Fruit fly (Drosophila melanogaster) whole organism, embryonic: ENCODE results near the gene Ser.

Experiments
- Adf1 ChIP-seq: fragments of 200-800 bp; sonication (Bioruptor generic); IDR thresholded peaks from 2 replicates; pipeline ENCODE4 v1.3.6; 2022; ENCODE audit warnings: missing biosample characterization, missing genetic modification characterization
- CG11085 ChIP-seq: fragments of 200-800 bp; sonication (Bioruptor generic); IDR thresholded peaks from 2 replicates; pipeline ENCODE4 v1.3.6; 2022; ENCODE audit warnings: missing biosample characterization, missing genetic modification characterization
- CG12391 ChIP-seq: fragments of 200-800 bp; sonication (Bioruptor generic); optimal IDR thresholded peaks from 3 replicates; lab custom pipeline; 2018; ENCODE audit warnings: missing biosample characterization, mild to moderate bottlenecking, missing genetic modification characterization, moderate library complexity
- CG12769 ChIP-seq: fragments of 200-800 bp; sonication (Bioruptor generic); optimal IDR thresholded peaks from 2 replicates; lab custom pipeline; 2019; ENCODE audit warnings: missing biosample characterization, mild to moderate bottlenecking, missing genetic modification characterization, moderate library complexity
- CG13287 ChIP-seq: fragments of 200-800 bp; sonication (Bioruptor generic); IDR thresholded peaks from 2 replicates; pipeline ENCODE4 v1.3.6; 2022; ENCODE audit warnings: missing biosample characterization, missing genetic modification characterization; ENCODE audit not compliant: partially characterized antibody
- CG15696 ChIP-seq: fragments of 200-800 bp; sonication (Bioruptor generic); optimal IDR thresholded peaks from 2 replicates; lab custom pipeline; 2019; ENCODE audit warnings: missing biosample characterization, mild to moderate bottlenecking, missing genetic modification characterization, moderate library complexity
- CG2116 ChIP-seq: fragments of 200-800 bp; sonication (Bioruptor generic); optimal IDR thresholded peaks from 3 replicates; lab custom pipeline; 2018; ENCODE audit warnings: missing biosample characterization, mild to moderate bottlenecking, missing genetic modification characterization
- CG2120 ChIP-seq: fragments of 200-800 bp; sonication (Bioruptor generic); optimal IDR thresholded peaks from 3 replicates; lab custom pipeline; 2016; ENCODE audit warnings: missing biosample characterization, missing genetic modification characterization
- CG32532 ChIP-seq: fragments of 200-800 bp; sonication (Bioruptor generic); IDR thresholded peaks from 2 replicates; pipeline ENCODE4 v1.3.6; 2022; ENCODE audit warnings: missing biosample characterization, missing genetic modification characterization
- CG34376 ChIP-seq: fragments of 200-800 bp; sonication (Bioruptor generic); optimal IDR thresholded peaks from 2 replicates; lab custom pipeline; 2018; ENCODE audit warnings: missing biosample characterization, mild to moderate bottlenecking, missing genetic modification characterization
- CG42726 ChIP-seq: fragments of 200-800 bp; sonication (Bioruptor generic); IDR thresholded peaks from 2 replicates; pipeline ENCODE4 v1.3.6; 2022; ENCODE audit warnings: missing biosample characterization, missing genetic modification characterization; ENCODE audit not compliant: partially characterized antibody
- CG4404 ChIP-seq: fragments of 200-800 bp; sonication (Bioruptor generic); IDR thresholded peaks from 2 replicates; pipeline ENCODE4 v1.3.6; 2022; ENCODE audit warnings: missing biosample characterization, missing genetic modification characterization
- Camta ChIP-seq: fragments of 200-800 bp; sonication (Bioruptor generic); optimal IDR thresholded peaks from 2 replicates; lab custom pipeline; 2016; ENCODE audit warnings: missing biosample characterization, missing genetic modification characterization
- D19B ChIP-seq: fragments of 200-800 bp; sonication (Bioruptor generic); optimal IDR thresholded peaks from 2 replicates; lab custom pipeline; 2017; ENCODE audit warnings: missing biosample characterization, mild to moderate bottlenecking, missing genetic modification characterization
- Dbx ChIP-seq: fragments of 200-800 bp; sonication (Bioruptor generic); IDR thresholded peaks from 3 replicates; pipeline ENCODE4 v1.3.6; 2022; ENCODE audit warnings: missing biosample characterization, missing genetic modification characterization
- Deaf1 ChIP-seq: fragments of 200-800 bp; optimal IDR thresholded peaks from 3 replicates; lab custom pipeline; 2019; ENCODE audit warnings: missing biosample characterization, mild to moderate bottlenecking, missing genetic modification characterization, moderate library complexity
- Doc2 ChIP-seq: fragments of 200-800 bp; sonication (Bioruptor generic); IDR thresholded peaks from 2 replicates; pipeline ENCODE4 v1.3.6; 2022; ENCODE audit warnings: missing biosample characterization, missing genetic modification characterization
- HmgD ChIP-seq: fragments of 200-800 bp; sonication (Bioruptor generic); optimal IDR thresholded peaks from 3 replicates; lab custom pipeline; 2016; ENCODE audit warnings: missing biosample characterization, missing genetic modification characterization
- Hr78 ChIP-seq, 2 experiments: fragments of 200-800 bp in 1 of 2; fragments of >200 bp in 1 of 2; sonication (Bioruptor generic) in 1 of 2; optimal IDR thresholded peaks; 2 replicates each; lab custom pipeline; 2017 to 2019; ENCODE audit warnings: missing biosample characterization in 2 of 2, missing genetic modification characterization in 2 of 2, mild to moderate bottlenecking in 1 of 2, moderate library complexity in 1 of 2
- Jarid2 ChIP-seq: fragments of 200-800 bp; sonication (Bioruptor generic); optimal IDR thresholded peaks from 3 replicates; lab custom pipeline; 2017; ENCODE audit warnings: mild to moderate bottlenecking, missing biosample characterization, missing genetic modification reagents, missing genetic modification characterization
- Med ChIP-seq: fragments of 200-800 bp; sonication (Bioruptor generic); peaks from one replicate; lab custom pipeline; 2016; ENCODE audit warnings: missing biosample characterization, missing genetic modification characterization, mild to moderate bottlenecking, inconsistent platforms, moderate library complexity
- NFAT ChIP-seq: fragments of 200-800 bp; sonication (Bioruptor generic); IDR thresholded peaks from 2 replicates; pipeline ENCODE4 v1.3.6; 2022; ENCODE audit warnings: missing biosample characterization, missing genetic modification characterization
- Pdp1 ChIP-seq, 2 experiments: fragments of 200-800 bp; sonication (Bioruptor generic); optimal IDR thresholded peaks; 3 replicates each; lab custom pipeline; 2016; ENCODE audit warnings: missing biosample characterization in 2 of 2, missing genetic modification characterization in 2 of 2, mild to moderate bottlenecking in 1 of 2, moderate library complexity in 1 of 2
- Ptx1 ChIP-seq: fragments of 200-800 bp; sonication (Bioruptor generic); IDR thresholded peaks from 2 replicates; pipeline ENCODE4 v1.3.6; 2022; ENCODE audit warnings: missing biosample characterization, missing genetic modification characterization
- Taf1 ChIP-seq: fragments of 200-800 bp; sonication (Bioruptor generic); IDR thresholded peaks from 2 replicates; pipeline ENCODE4 v1.3.6; 2022; ENCODE audit warnings: missing biosample characterization, missing genetic modification characterization
- Trl ChIP-seq, 3 experiments: fragments of >200 bp in 2 of 3; fragments of 200-800 bp in 1 of 3; sonication (Bioruptor generic) in 1 of 3; optimal IDR thresholded peaks; 2 replicates in 1 of 3; 3 replicates in 2 of 3; lab custom pipeline; 2016 to 2017; ENCODE audit warnings: missing biosample characterization in 1 of 3, missing genetic modification characterization in 1 of 3
- ap ChIP-seq: fragments of 200-800 bp; sonication (Bioruptor generic); IDR thresholded peaks from 2 replicates; pipeline ENCODE4 v1.3.6; 2022; ENCODE audit warnings: missing biosample characterization, missing genetic modification characterization
- bbx ChIP-seq: fragments of 200-800 bp; sonication (Bioruptor generic); IDR thresholded peaks from 2 replicates; pipeline ENCODE4 v1.3.6; 2022; ENCODE audit warnings: missing biosample characterization, missing genetic modification characterization; ENCODE audit not compliant: partially characterized antibody
- exex ChIP-seq: fragments of 200-800 bp; sonication (Bioruptor generic); optimal IDR thresholded peaks from 4 replicates; lab custom pipeline; 2018; ENCODE audit warnings: missing biosample characterization, mild to moderate bottlenecking, missing genetic modification characterization, moderate library complexity
- fd3F ChIP-seq: fragments of 200-800 bp; sonication (Bioruptor generic); optimal IDR thresholded peaks from 2 replicates; lab custom pipeline; 2018; ENCODE audit warnings: missing biosample characterization, mild to moderate bottlenecking, missing genetic modification characterization, moderate library complexity
- gcm ChIP-seq: fragments of 200-800 bp; sonication (Bioruptor generic); optimal IDR thresholded peaks from 2 replicates; lab custom pipeline; 2019; ENCODE audit warnings: missing biosample characterization, mild to moderate bottlenecking, missing genetic modification characterization, moderate library complexity
- grn ChIP-seq: fragments of 200-800 bp; sonication (Bioruptor generic); optimal IDR thresholded peaks from 3 replicates; lab custom pipeline; 2017; ENCODE audit warnings: missing biosample characterization, missing genetic modification characterization
- gro ChIP-seq: fragments of 200-800 bp; sonication (Bioruptor generic); optimal IDR thresholded peaks from 2 replicates; lab custom pipeline; 2016; ENCODE audit warnings: missing biosample characterization, missing genetic modification characterization
- inv ChIP-seq: fragments of 200-800 bp; sonication (Bioruptor generic); IDR thresholded peaks from 2 replicates; pipeline ENCODE4 v1.3.6; 2022; ENCODE audit warnings: missing biosample characterization, missing genetic modification characterization; ENCODE audit not compliant: partially characterized antibody
- knrl ChIP-seq: fragments of 200-800 bp; sonication (Bioruptor generic); IDR thresholded peaks from 3 replicates; pipeline ENCODE4 v1.3.6; 2022; ENCODE audit warnings: missing biosample characterization, missing genetic modification characterization; ENCODE audit not compliant: partially characterized antibody
- luna ChIP-seq: fragments of 200-800 bp; sonication (Bioruptor generic); optimal IDR thresholded peaks from 2 replicates; lab custom pipeline; 2016; ENCODE audit warnings: missing biosample characterization, missing genetic modification characterization
- row ChIP-seq: fragments of 200-800 bp; sonication (Bioruptor generic); IDR thresholded peaks from 3 replicates; pipeline ENCODE4 v1.3.6; 2022; ENCODE audit warnings: missing biosample characterization, missing genetic modification characterization
- sd ChIP-seq: fragments of 200-800 bp; sonication (Bioruptor generic); optimal IDR thresholded peaks from 3 replicates; lab custom pipeline; 2018; ENCODE audit warnings: missing biosample characterization, mild to moderate bottlenecking, missing genetic modification characterization, moderate library complexity
- shn ChIP-seq: fragments of 200-800 bp; sonication (Bioruptor generic); optimal IDR thresholded peaks from 3 replicates; lab custom pipeline; 2016; ENCODE audit warnings: missing biosample characterization, missing genetic modification characterization
- slp2 ChIP-seq: fragments of 200-800 bp; sonication (Bioruptor generic); optimal IDR thresholded peaks from 2 replicates; lab custom pipeline; 2016; ENCODE audit warnings: missing biosample characterization, missing genetic modification characterization
- sob ChIP-seq: fragments of 200-800 bp; sonication (Bioruptor generic); IDR thresholded peaks from 2 replicates; pipeline ENCODE4 v1.3.6; 2022; ENCODE audit warnings: missing biosample characterization, missing genetic modification characterization
- stwl ChIP-seq: fragments of 200-800 bp; sonication (Bioruptor generic); optimal IDR thresholded peaks from 3 replicates; lab custom pipeline; 2018; ENCODE audit warnings: missing biosample characterization, mild to moderate bottlenecking, missing genetic modification characterization, moderate library complexity
- tna ChIP-seq: fragments of 200-800 bp; sonication (Bioruptor generic); IDR thresholded peaks from 2 replicates; pipeline ENCODE4 v1.3.6; 2022; ENCODE audit warnings: missing biosample characterization, missing genetic modification characterization; ENCODE audit not compliant: partially characterized antibody
- unc-4 ChIP-seq: fragments of 200-800 bp; sonication (Bioruptor generic); IDR thresholded peaks from 2 replicates; pipeline ENCODE4 v1.3.6; 2022; ENCODE audit warnings: missing biosample characterization, missing genetic modification characterization; ENCODE audit not compliant: partially characterized antibody
- usp ChIP-seq: fragments of >200 bp; optimal IDR thresholded peaks from 2 replicates; lab custom pipeline; 2017; ENCODE audit warnings: missing biosample characterization, missing genetic modification characterization

The Ser gene

DNA sequence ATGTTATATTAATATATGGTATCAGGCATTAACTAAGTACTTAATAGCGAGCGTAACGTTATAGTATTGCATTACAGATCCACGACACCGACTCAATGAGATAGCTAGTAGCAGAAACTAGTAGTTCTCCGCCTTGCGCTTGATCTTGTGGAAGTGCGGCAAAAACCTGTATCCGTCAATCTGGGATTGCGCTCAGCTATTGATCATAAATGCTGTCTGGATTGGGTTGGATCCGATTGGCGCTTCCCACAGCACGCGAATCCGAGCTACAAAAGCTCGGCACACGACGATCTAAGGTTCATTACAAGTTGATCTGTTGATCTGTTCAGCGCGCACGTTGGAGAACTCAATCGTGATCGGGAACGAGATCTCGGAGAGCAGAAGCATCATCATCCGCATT, 33.2 kb downstream of the Ser start, which contains the start of gene CG5909:
CG5909 (plus strand) TSS at position 301 of the 400 bp plus-strand sequence.
- TF ChIP-seq Adf1 (no peak), fd3F (GFP tag; lab: Kevin White, UChicago) (no peak), CG11085 (no peak), stwl (tag; lab: Kevin White, UChicago) (no peak), usp (GFP tag; lab: Kevin White, UChicago) (no peak), slp2 (GFP tag; lab: Kevin White, UChicago) (no peak), shn (GFP tag; lab: Kevin White, UChicago) (no peak), Doc2 (GFP tag; lab: Robert Waterston, UW) (no peak), CG2116 (GFP tag; lab: Kevin White, UChicago) (no peak)
- TF ChIP-seq, all 482 proteins: peak for 0

DNA sequence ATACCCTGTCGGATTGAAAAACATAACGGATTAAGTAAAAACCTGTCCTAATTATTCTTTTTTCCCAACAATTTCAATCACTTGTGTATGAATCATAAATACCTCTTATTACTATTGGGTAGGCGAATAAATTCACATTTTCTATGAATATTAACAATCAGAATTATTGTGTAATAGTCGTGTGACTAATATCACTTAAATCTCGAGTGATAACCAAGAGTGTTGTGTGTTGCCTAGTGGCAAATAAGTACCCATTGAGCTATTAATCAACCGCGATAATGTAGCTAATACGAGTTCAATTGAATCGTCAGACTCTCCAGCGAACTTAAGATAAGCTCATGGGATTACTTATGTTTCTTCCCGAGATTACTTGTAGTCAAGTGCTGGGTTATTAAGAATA, 34.2 kb downstream of the Ser start:
- TF ChIP-seq row = no peak
- TF ChIP-seq CG34376 (GFP tag; lab: Kevin White, UChicago) = peak; percentile 1
- TF ChIP-seq Pdp1 (GFP tag; optimal IDR thresholded peaks at IDR 0.05; lab: Kevin White, UChicago) = peak in 1 of 2 experiments; percentile 69
- TF ChIP-seq gro (GFP tag; lab: Kevin White, UChicago) = peak; percentile 5
- TF ChIP-seq tna = no peak
- no peak for TF ChIP-seq knrl
- no peak for TF ChIP-seq Camta (GFP tag; lab: Kevin White, UChicago)
- no peak for TF ChIP-seq bbx (GFP tag; lab: Robert Waterston, UW)
- peak; percentile 64 for TF ChIP-seq D19B (GFP tag; lab: Kevin White, UChicago)
- TF ChIP-seq inv = no peak
- TF ChIP-seq exex (tag; lab: Kevin White, UChicago) = peak; percentile 82

DNA sequence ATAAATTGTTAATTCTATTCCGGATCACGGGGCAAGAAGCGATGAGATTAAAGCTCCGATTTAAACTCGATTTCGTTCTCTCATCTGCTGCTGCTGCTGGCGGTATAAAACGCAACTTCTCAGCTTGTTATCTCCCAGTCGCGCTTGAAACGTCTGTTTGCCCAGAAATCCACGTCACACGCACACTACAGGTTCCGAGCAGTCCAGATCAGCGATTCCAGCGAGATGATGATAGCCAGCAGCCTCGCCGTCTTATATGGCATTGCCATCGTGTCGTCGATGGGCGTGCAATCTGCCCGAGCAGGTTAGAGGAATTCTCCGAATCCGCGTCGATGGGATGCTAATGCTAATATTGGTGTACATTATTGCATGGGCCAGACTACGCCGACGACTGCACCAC, 36.3 kb downstream of the Ser start, which contains the start of gene grass:
grass (plus strand) TSS at position 135 of the 400 bp plus-strand sequence.
- TF ChIP-seq NFAT (0 out of 2 replicates have a peak, but pooled peaks have one; percentile 18), Deaf1 (tag; lab: Kevin White, UChicago) (peak; percentile 32), luna (no peak), HmgD (GFP tag; lab: Kevin White, UChicago) (no peak), CG2120 (GFP tag; lab: Kevin White, UChicago) (no peak), Taf1 (GFP tag; lab: Robert Waterston, UW) (no peak), CG12769 (peak; percentile 67), sob (peak; percentile 24; the same call in 1 of the 2 replicates), grn (GFP tag; lab: Kevin White, UChicago) (peak; percentile 17), ap (GFP tag; lab: Robert Waterston, UW) (no peak), Trl (optimal IDR thresholded peaks at IDR 0.05; lab: Kevin White, UChicago) (peak in 1 of 2 experiments; percentile 36), Trl (GFP tag; optimal IDR thresholded peaks at IDR 0.05; lab: Kevin White, UChicago) (no peak), CG12391 (tag; lab: Kevin White, UChicago) (no peak), CG34376 (GFP tag; lab: Kevin White, UChicago) (peak; percentile 35), Hr78 (GFP tag; optimal IDR thresholded peaks at IDR 0.05; lab: Kevin White, UChicago) (no peak), CG32532 (peak; percentile 26; the same call in 1 of the 2 replicates), knrl (no peak), unc-4 (GFP tag; lab: Robert Waterston, UW) (0 out of 2 replicates have a peak, but pooled peaks have one; percentile 25), CG4404 (GFP tag; lab: Robert Waterston, UW) (0 out of 2 replicates have a peak, but pooled peaks have one; percentile 34), Ptx1 (GFP tag; lab: Robert Waterston, UW) (no peak), Med (GFP tag; lab: Kevin White, UChicago) (peak; percentile 64), CG42726 (GFP tag; lab: Robert Waterston, UW) (no peak), Jarid2 (GFP tag; lab: Kevin White, UChicago) (peak; percentile 53), sd (tag; lab: Kevin White, UChicago) (peak; percentile 43), Dbx (GFP tag; lab: Robert Waterston, UW) (0 out of 3 replicates have a peak, but pooled peaks have one; percentile 38), CG15696 (no peak), CG13287 (peak; percentile 36; the same call in 1 of the 2 replicates), gcm (GFP tag; lab: Kevin White, UChicago) (no peak)
